Fruit fly (Drosophila melanogaster) whole organism, embryonic: Measurements from ENCODE around the gene Oscillin.
A peak's percentile ranks its signal among the peaks of the same experiment; 100 is the strongest.

Experiments
- Awh ChIP-seq: fragments of 200-800 bp; sonication (Bioruptor generic); IDR thresholded peaks from 2 replicates; pipeline ENCODE4, ENCODE4 v1.3.6; 2022; ENCODE audit warnings: missing biosample characterization, missing genetic modification characterization
- CG10209 ChIP-seq: fragments of 200-800 bp; sonication (Bioruptor generic); optimal IDR thresholded peaks from 3 replicates; lab custom pipeline; 2017; ENCODE audit warnings: missing biosample characterization, mild to moderate bottlenecking, missing genetic modification characterization, missing genetic modification reagents
- CG10959 ChIP-seq: fragments of 200-800 bp; sonication (Bioruptor generic); IDR thresholded peaks from 2 replicates; pipeline ENCODE4 v1.3.6; 2022; ENCODE audit warnings: missing biosample characterization, missing genetic modification characterization
- CG11696 ChIP-seq: fragments of 200-800 bp; sonication (Bioruptor generic); IDR thresholded peaks from 2 replicates; pipeline ENCODE4 v1.3.6; 2022; ENCODE audit warnings: missing biosample characterization, missing genetic modification characterization
- CG12299 ChIP-seq: fragments of 200-800 bp; sonication (Bioruptor generic); optimal IDR thresholded peaks from 2 replicates; lab custom pipeline; 2018; ENCODE audit warnings: missing biosample characterization, mild to moderate bottlenecking, missing genetic modification characterization
- CG12391 ChIP-seq: fragments of 200-800 bp; sonication (Bioruptor generic); optimal IDR thresholded peaks from 3 replicates; lab custom pipeline; 2018; ENCODE audit warnings: missing biosample characterization, mild to moderate bottlenecking, missing genetic modification characterization, moderate library complexity
- CG12942 ChIP-seq: fragments of 200-800 bp; sonication (Bioruptor generic); optimal IDR thresholded peaks from 3 replicates; lab custom pipeline; 2016; ENCODE audit warnings: missing biosample characterization, missing genetic modification characterization
- CG14965 ChIP-seq: fragments of 200-800 bp; sonication (Bioruptor generic); optimal IDR thresholded peaks from 2 replicates; lab custom pipeline; 2016; ENCODE audit warnings: missing biosample characterization, missing genetic modification characterization, borderline replicate concordance
- CG15073 ChIP-seq: fragments of 200-800 bp; sonication (Bioruptor generic); optimal IDR thresholded peaks from 2 replicates; lab custom pipeline; 2016; ENCODE audit warnings: missing biosample characterization, missing genetic modification characterization
- CG15479 ChIP-seq: fragments of 200-800 bp; sonication (Bioruptor generic); optimal IDR thresholded peaks from 3 replicates; lab custom pipeline; 2019; ENCODE audit warnings: missing biosample characterization, mild to moderate bottlenecking, missing genetic modification characterization, moderate library complexity
- CG17186 ChIP-seq: fragments of 200-800 bp; sonication (Bioruptor generic); optimal IDR thresholded peaks from 3 replicates; lab custom pipeline; 2017; ENCODE audit warnings: missing biosample characterization, missing genetic modification reagents, missing genetic modification characterization
- CG2199 ChIP-seq: fragments of 200-800 bp; sonication (Bioruptor generic); IDR thresholded peaks from 3 replicates; pipeline ENCODE4 v1.3.6; 2022; ENCODE audit warnings: missing biosample characterization, missing genetic modification characterization
- CG4328 ChIP-seq: fragments of 200-800 bp; sonication (Bioruptor generic); optimal IDR thresholded peaks from 3 replicates; lab custom pipeline; 2017; ENCODE audit warnings: missing biosample characterization, missing genetic modification reagents, missing genetic modification characterization
- CG4730 ChIP-seq: fragments of 200-800 bp; sonication (Bioruptor generic); IDR thresholded peaks from 2 replicates; pipeline ENCODE4 v1.3.6; 2022; ENCODE audit warnings: missing biosample characterization, missing genetic modification characterization
- CG5953 ChIP-seq: fragments of 200-800 bp; sonication (Bioruptor generic); IDR thresholded peaks from 2 replicates; pipeline ENCODE4 v1.3.6; 2022; ENCODE audit warnings: missing biosample characterization, missing genetic modification characterization
- CG6791 ChIP-seq: fragments of 200-800 bp; sonication (Bioruptor generic); IDR thresholded peaks from 3 replicates; pipeline ENCODE4 v1.3.6; 2022; ENCODE audit warnings: missing biosample characterization, missing genetic modification characterization; ENCODE audit not compliant: partially characterized antibody
- CG7786 ChIP-seq: fragments of 200-800 bp; sonication (Bioruptor generic); optimal IDR thresholded peaks from 2 replicates; lab custom pipeline; 2016; ENCODE audit warnings: missing biosample characterization, missing genetic modification characterization
- CG8765 ChIP-seq: fragments of 200-800 bp; sonication (Bioruptor generic); IDR thresholded peaks from 2 replicates; pipeline ENCODE4 v1.3.6; 2022; ENCODE audit warnings: missing biosample characterization, missing genetic modification characterization
- Doc3 ChIP-seq: fragments of 200-800 bp; sonication (Bioruptor generic); IDR thresholded peaks from 3 replicates; pipeline ENCODE4 v1.3.6; 2022; ENCODE audit warnings: missing biosample characterization, missing genetic modification characterization; ENCODE audit not compliant: partially characterized antibody
- Dp ChIP-seq: fragments of 200-800 bp; sonication (Bioruptor generic); optimal IDR thresholded peaks from 2 replicates; lab custom pipeline; 2018; ENCODE audit warnings: missing biosample characterization, mild to moderate bottlenecking, missing genetic modification characterization, moderate library complexity
- Kr ChIP-seq: fragments of 200-800 bp; sonication (Bioruptor generic); optimal IDR thresholded peaks from 2 replicates; lab custom pipeline; 2017; ENCODE audit warnings: missing biosample characterization, mild to moderate bottlenecking, missing genetic modification characterization
- MBD-R2 ChIP-seq: fragments of 200-800 bp; sonication (Bioruptor generic); IDR thresholded peaks from 2 replicates; pipeline ENCODE4 v1.3.6; 2022; ENCODE audit warnings: missing biosample characterization, missing genetic modification characterization
- NC2β ChIP-seq: fragments of 200-800 bp; sonication (Bioruptor generic); optimal IDR thresholded peaks from 2 replicates; lab custom pipeline; 2016; ENCODE audit warnings: missing biosample characterization, missing genetic modification characterization
- Sry-δ ChIP-seq: fragments of 200-800 bp; sonication (Bioruptor generic); optimal IDR thresholded peaks from 2 replicates; lab custom pipeline; 2016; ENCODE audit warnings: missing biosample characterization, missing genetic modification characterization
- Stat92E ChIP-seq, 3 experiments: fragments of >200 bp in 2 of 3; fragments of 200-800 bp in 1 of 3; sonication (Bioruptor generic) in 1 of 3; optimal IDR thresholded peaks; 2 replicates each; lab custom pipeline; 2017 to 2019; ENCODE audit warnings: missing biosample characterization in 3 of 3, missing genetic modification characterization in 3 of 3, mild to moderate bottlenecking in 1 of 3, moderate library complexity in 1 of 3
- TFAM ChIP-seq: fragments of 200-800 bp; sonication (Bioruptor generic); optimal IDR thresholded peaks from 2 replicates; lab custom pipeline; 2017; ENCODE audit warnings: missing biosample characterization, missing genetic modification characterization, inconsistent platforms
- cato ChIP-seq: fragments of 200-800 bp; sonication (Bioruptor generic); optimal IDR thresholded peaks from 2 replicates; lab custom pipeline; 2016; ENCODE audit warnings: missing biosample characterization, missing genetic modification characterization, borderline replicate concordance
- chn ChIP-seq: fragments of 200-800 bp; sonication (Bioruptor generic); optimal IDR thresholded peaks from 2 replicates; lab custom pipeline; 2016; ENCODE audit warnings: missing biosample characterization, missing genetic modification characterization
- dpn ChIP-seq, 2 experiments: fragments of 200-800 bp; sonication (Bioruptor generic); optimal IDR thresholded peaks; 3 replicates each; lab custom pipeline; 2016; ENCODE audit warnings: missing biosample characterization in 2 of 2, missing genetic modification characterization in 2 of 2
- ems ChIP-seq: fragments of 200-800 bp; sonication (Bioruptor generic); optimal IDR thresholded peaks from 3 replicates; lab custom pipeline; 2016; ENCODE audit warnings: missing biosample characterization, missing genetic modification characterization
- eyg ChIP-seq: fragments of 200-800 bp; sonication (Bioruptor generic); optimal IDR thresholded peaks from 3 replicates; lab custom pipeline; 2016; ENCODE audit warnings: missing biosample characterization, missing genetic modification characterization
- fd64A ChIP-seq: fragments of 200-800 bp; sonication (Bioruptor generic); optimal IDR thresholded peaks from 3 replicates; lab custom pipeline; 2018; ENCODE audit warnings: missing biosample characterization, mild to moderate bottlenecking, missing genetic modification characterization
- gro ChIP-seq: fragments of 200-800 bp; sonication (Bioruptor generic); optimal IDR thresholded peaks from 2 replicates; lab custom pipeline; 2016; ENCODE audit warnings: missing biosample characterization, missing genetic modification characterization
- gsb ChIP-seq: fragments of 200-800 bp; sonication (Bioruptor generic); IDR thresholded peaks from 2 replicates; pipeline ENCODE4 v1.3.6; 2022; ENCODE audit warnings: missing biosample characterization, missing genetic modification characterization
- ind ChIP-seq: fragments of 200-800 bp; sonication (Bioruptor generic); optimal IDR thresholded peaks from 3 replicates; lab custom pipeline; 2016; ENCODE audit warnings: missing biosample characterization, missing genetic modification characterization
- pita ChIP-seq: fragments of 200-800 bp; sonication (Bioruptor generic); optimal IDR thresholded peaks from 2 replicates; lab custom pipeline; 2017; ENCODE audit warnings: missing biosample characterization, mild to moderate bottlenecking, missing genetic modification characterization
- pnt ChIP-seq: fragments of 200-800 bp; sonication (Bioruptor generic); optimal IDR thresholded peaks from 3 replicates; lab custom pipeline; 2016; ENCODE audit warnings: missing biosample characterization, missing genetic modification characterization
- psq ChIP-seq: fragments of 200-800 bp; sonication (Bioruptor generic); optimal IDR thresholded peaks from 2 replicates; lab custom pipeline; 2017; ENCODE audit warnings: missing biosample characterization, missing genetic modification characterization
- slp2 ChIP-seq: fragments of 200-800 bp; sonication (Bioruptor generic); optimal IDR thresholded peaks from 2 replicates; lab custom pipeline; 2016; ENCODE audit warnings: missing biosample characterization, missing genetic modification characterization
- tap ChIP-seq: fragments of 200-800 bp; optimal IDR thresholded peaks from 3 replicates; lab custom pipeline; 2019; ENCODE audit warnings: missing biosample characterization, mild to moderate bottlenecking, missing genetic modification characterization, moderate library complexity
- vfl ChIP-seq: fragments of 200-800 bp; sonication (Bioruptor generic); optimal IDR thresholded peaks from 2 replicates; lab custom pipeline; 2016; ENCODE audit warnings: missing biosample characterization, missing genetic modification characterization
- z ChIP-seq: fragments of 200-800 bp; sonication (Bioruptor generic); IDR thresholded peaks from 3 replicates; pipeline ENCODE4 v1.3.6; 2022; ENCODE audit warnings: missing biosample characterization, missing genetic modification characterization
- zen ChIP-seq: fragments of 200-800 bp; sonication (Bioruptor generic); optimal IDR thresholded peaks from 3 replicates; lab custom pipeline; 2018; ENCODE audit warnings: missing biosample characterization, mild to moderate bottlenecking, missing genetic modification characterization, moderate library complexity
- zfh1 ChIP-seq: fragments of 200-800 bp; sonication (Bioruptor generic); IDR thresholded peaks from 3 replicates; pipeline ENCODE4 v1.3.6; 2022; ENCODE audit warnings: missing biosample characterization, missing genetic modification characterization

Gene Oscillin

dm6 chr2L:5546518-5547287, at the start of gene Oscillin (continued):
- TF ChIP-seq zfh1 (GFP tag; lab: Robert Waterston, UW), result peak; percentile 84
- peak; percentile 45; the same call in 1 of the 2 replicates for TF ChIP-seq MBD-R2
- peak; percentile 12 for TF ChIP-seq CG15073 (GFP tag; lab: Kevin White, UChicago)
- TF ChIP-seq CG12942, result no peak
- TF ChIP-seq ind (GFP tag; lab: Kevin White, UChicago), result peak; percentile 71
- peak; percentile 14 for TF ChIP-seq gro (GFP tag; lab: Kevin White, UChicago)
- peak; percentile 60 for TF ChIP-seq CG11696
- TF ChIP-seq tap (tag; lab: Kevin White, UChicago), result peak; percentile 83
- TF ChIP-seq Sry-δ (GFP tag; lab: Kevin White, UChicago), result peak; percentile 32
- TF ChIP-seq fd64A (GFP tag; lab: Kevin White, UChicago), result no peak
- 0 out of 2 replicates have a peak, but pooled peaks have one; percentile 28 for TF ChIP-seq CG5953 (GFP tag; lab: Robert Waterston, UW)
- peak; percentile 69 for TF ChIP-seq CG4730
- no peak for TF ChIP-seq pnt
- peak; percentile 48 for TF ChIP-seq CG12391 (tag; lab: Kevin White, UChicago)
- no peak for TF ChIP-seq CG15479
- TF ChIP-seq cato (GFP tag; lab: Kevin White, UChicago), result no peak
- no peak for TF ChIP-seq TFAM (GFP tag; lab: Kevin White, UChicago)
- no peak for TF ChIP-seq zen
- peak; percentile 44 for TF ChIP-seq slp2 (GFP tag; lab: Kevin White, UChicago)
- TF ChIP-seq eyg (GFP tag; lab: Kevin White, UChicago), result no peak
- peak; percentile 88 for TF ChIP-seq psq (GFP tag; lab: Kevin White, UChicago)
- 0 out of 3 replicates have a peak, but pooled peaks have one; percentile 25 for TF ChIP-seq CG2199 (GFP tag; lab: Robert Waterston, UW)
- TF ChIP-seq CG4328 (GFP tag; lab: Kevin White, UChicago), result peak; percentile 78
- peak; percentile 66 for TF ChIP-seq gsb (GFP tag; lab: Robert Waterston, UW)
- TF ChIP-seq Stat92E (GFP tag; optimal IDR thresholded peaks at IDR 0.05; lab: Kevin White, UChicago), result no peak
- TF ChIP-seq z (GFP tag; lab: Robert Waterston, UW), result peak; percentile 98
- peak; percentile 18 for TF ChIP-seq chn (GFP tag; lab: Kevin White, UChicago)
- peak; percentile 45; the same call in 2 of the 3 replicates for TF ChIP-seq Doc3 (GFP tag; lab: Robert Waterston, UW)
- TF ChIP-seq Dp (GFP tag; lab: Kevin White, UChicago), result no peak
- no peak for TF ChIP-seq vfl
- TF ChIP-seq CG17186 (GFP tag; lab: Kevin White, UChicago), result no peak
- TF ChIP-seq CG10209 (GFP tag; lab: Kevin White, UChicago), result peak; percentile 77
- TF ChIP-seq CG8765 (GFP tag; lab: Robert Waterston, UW), result no peak
- peak; percentile 43 for TF ChIP-seq ems
- peak; percentile 61 to 65 for TF ChIP-seq dpn (GFP tag; optimal IDR thresholded peaks at IDR 0.05; lab: Kevin White, UChicago)
- TF ChIP-seq CG12299 (tag; lab: Kevin White, UChicago), result peak; percentile 66
- TF ChIP-seq CG14965 (GFP tag; lab: Kevin White, UChicago), result no peak
- TF ChIP-seq pita, result no peak
- TF ChIP-seq NC2β (GFP tag; lab: Kevin White, UChicago), result no peak
- peak; percentile 95 for TF ChIP-seq CG6791 (GFP tag; lab: Robert Waterston, UW)
- TF ChIP-seq Kr (GFP tag; lab: Kevin White, UChicago), result no peak
- TF ChIP-seq CG7786 (GFP tag; lab: Kevin White, UChicago), result no peak
- peak; percentile 91 for TF ChIP-seq Awh (GFP tag; lab: Robert Waterston, UW)
- peak; percentile 24; the same call in 1 of the 2 replicates for TF ChIP-seq CG10959 (GFP tag; lab: Robert Waterston, UW)
- TF ChIP-seq, all 482 proteins: peak for 327
